Worm (Caenorhabditis elegans) whole organism, L2 larva: Measurements from ENCODE around the gene C06H5.6.

ENCODE experiments used
- C34F6.9 ChIP-seq: fragments of 150-350 bp; optimal IDR thresholded peaks from 2 replicates; lab custom pipeline; 2014; ENCODE audit warnings: missing biosample characterization, missing genetic modification characterization
- F13H6.1 ChIP-seq: sonication (generic microtip); optimal IDR thresholded peaks from 2 replicates; lab custom pipeline; 2016; ENCODE audit warnings: missing genetic modification characterization, missing compliant biosample characterization
- R02D3.7 ChIP-seq: fragments of 150-350 bp; optimal IDR thresholded peaks from 2 replicates; lab custom pipeline; 2014; ENCODE audit warnings: missing biosample characterization, missing genetic modification characterization
- Y55F3AM.14 ChIP-seq: fragments of 200-800 bp; sonication (Bioruptor generic); optimal IDR thresholded peaks from 2 replicates; lab custom pipeline; 2018; ENCODE audit warnings: mild to moderate bottlenecking, missing genetic modification characterization, missing compliant biosample characterization
- ZK546.5 ChIP-seq: sonication (generic microtip); optimal IDR thresholded peaks from 2 replicates; lab custom pipeline; 2017; ENCODE audit warnings: missing biosample characterization, missing genetic modification characterization
- alr-1 ChIP-seq: fragments of 150-350 bp; optimal IDR thresholded peaks from 2 replicates; lab custom pipeline; 2014; ENCODE audit warnings: missing biosample characterization, missing genetic modification characterization
- aly-2 ChIP-seq: fragments of 150-350 bp; optimal IDR thresholded peaks from 2 replicates; lab custom pipeline; 2014; ENCODE audit warnings: missing biosample characterization, missing genetic modification characterization
- ama-1 ChIP-seq: fragments of 150-350 bp; optimal IDR thresholded peaks from 2 replicates; lab custom pipeline; 2018; ENCODE audit warnings: inconsistent platforms
- blmp-1 ChIP-seq: sonication (generic microtip); optimal IDR thresholded peaks from 2 replicates; lab custom pipeline; 2017; ENCODE audit warnings: missing genetic modification characterization, mild to moderate bottlenecking, missing compliant biosample characterization, antibody characterized with exemption, moderate library complexity; ENCODE audit not compliant: insufficient read depth
- ceh-16 ChIP-seq: fragments of 150-350 bp; optimal IDR thresholded peaks from 2 replicates; lab custom pipeline; 2014; ENCODE audit warnings: missing biosample characterization, missing genetic modification characterization
- ceh-82 ChIP-seq: fragments of 150-350 bp; optimal IDR thresholded peaks from 2 replicates; lab custom pipeline; 2014; ENCODE audit warnings: missing biosample characterization, missing genetic modification characterization
- crh-2 ChIP-seq: sonication (generic microtip); optimal IDR thresholded peaks from 2 replicates; lab custom pipeline; 2017; ENCODE audit warnings: missing biosample characterization, missing genetic modification characterization
- dmd-4 ChIP-seq: sonication (generic microtip); optimal IDR thresholded peaks from 2 replicates; lab custom pipeline; 2017; ENCODE audit warnings: missing biosample characterization, missing genetic modification characterization
- egl-27 ChIP-seq: sonication (generic microtip); optimal IDR thresholded peaks from 3 replicates; lab custom pipeline; 2017; ENCODE audit warnings: missing biosample characterization, missing genetic modification reagents, missing genetic modification characterization
- elt-1 ChIP-seq: fragments of 150-350 bp; optimal IDR thresholded peaks from 2 replicates; lab custom pipeline; 2014; ENCODE audit warnings: missing biosample characterization, missing genetic modification characterization
- elt-3 ChIP-seq: sonication (generic microtip); optimal IDR thresholded peaks from 2 replicates; lab custom pipeline; 2017; ENCODE audit warnings: missing biosample characterization, missing genetic modification characterization
- fos-1 ChIP-seq: fragments of 150-350 bp; optimal IDR thresholded peaks from 2 replicates; lab custom pipeline; 2014; ENCODE audit warnings: missing biosample characterization, missing genetic modification characterization
- gmeb-1 ChIP-seq: fragments of 150-350 bp; optimal IDR thresholded peaks from 2 replicates; lab custom pipeline; 2014; ENCODE audit warnings: missing biosample characterization, missing genetic modification characterization
- lin-11 ChIP-seq: fragments of 150-350 bp; sonication (generic microtip); optimal IDR thresholded peaks from 2 replicates; lab custom pipeline; 2014; ENCODE audit warnings: missing biosample characterization, missing genetic modification characterization, inconsistent platforms, mixed read lengths
- lin-13 ChIP-seq: fragments of 150-350 bp; optimal IDR thresholded peaks from 2 replicates; lab custom pipeline; 2014; ENCODE audit warnings: missing biosample characterization, missing genetic modification reagents, missing genetic modification characterization
- lin-39 ChIP-seq: fragments of 150-350 bp; optimal IDR thresholded peaks from 2 replicates; lab custom pipeline; 2014; ENCODE audit warnings: missing biosample characterization, missing genetic modification reagents, missing genetic modification characterization
- lsy-2 ChIP-seq, 2 experiments: fragments of 150-350 bp in 1 of 2; sonication (generic microtip) in 1 of 2; optimal IDR thresholded peaks; 2 replicates each; lab custom pipeline; 2014 to 2017; ENCODE audit warnings: missing biosample characterization in 2 of 2, missing genetic modification characterization in 2 of 2
- mab-5 ChIP-seq: fragments of 150-350 bp; optimal IDR thresholded peaks from 2 replicates; lab custom pipeline; 2014; ENCODE audit warnings: missing biosample characterization, missing genetic modification characterization
- mbf-1 ChIP-seq: sonication (generic microtip); optimal IDR thresholded peaks from 2 replicates; lab custom pipeline; 2017; ENCODE audit warnings: missing biosample characterization, missing genetic modification characterization
- mdl-1 ChIP-seq, 2 experiments: fragments of 150-350 bp in 1 of 2; sonication (generic microtip) in 1 of 2; optimal IDR thresholded peaks; 2 replicates each; lab custom pipeline; 2017; ENCODE audit warnings: missing biosample characterization in 2 of 2, missing genetic modification characterization in 2 of 2
- nhr-10 ChIP-seq: sonication (generic microtip); optimal IDR thresholded peaks from 2 replicates; lab custom pipeline; 2017; ENCODE audit warnings: missing biosample characterization, missing genetic modification characterization
- nhr-11 ChIP-seq: fragments of 150-350 bp; optimal IDR thresholded peaks from 2 replicates; lab custom pipeline; 2014; ENCODE audit warnings: missing biosample characterization, missing genetic modification characterization
- nhr-12 ChIP-seq: fragments of 150-350 bp; optimal IDR thresholded peaks from 2 replicates; lab custom pipeline; 2014; ENCODE audit warnings: missing biosample characterization, missing genetic modification characterization
- nhr-129 ChIP-seq: fragments of 150-350 bp; optimal IDR thresholded peaks from 2 replicates; lab custom pipeline; 2014; ENCODE audit warnings: missing biosample characterization, missing genetic modification characterization
- nhr-21 ChIP-seq: fragments of 150-350 bp; optimal IDR thresholded peaks from 2 replicates; lab custom pipeline; 2014; ENCODE audit warnings: missing biosample characterization, missing genetic modification characterization
- nhr-23 ChIP-seq: fragments of 150-350 bp; optimal IDR thresholded peaks from 2 replicates; lab custom pipeline; 2014; ENCODE audit warnings: missing biosample characterization, missing genetic modification reagents, missing genetic modification characterization
- nhr-237 ChIP-seq: fragments of 150-350 bp; optimal IDR thresholded peaks from 2 replicates; lab custom pipeline; 2014; ENCODE audit warnings: missing biosample characterization, missing genetic modification characterization
- nhr-25 ChIP-seq: fragments of 150-350 bp; sonication (generic microtip); optimal IDR thresholded peaks from 3 replicates; lab custom pipeline; 2014; ENCODE audit warnings: missing biosample characterization, missing genetic modification characterization
- nhr-6 ChIP-seq: fragments of 150-350 bp; optimal IDR thresholded peaks from 2 replicates; lab custom pipeline; 2014; ENCODE audit warnings: missing biosample characterization, missing genetic modification characterization
- nhr-77 ChIP-seq: fragments of 150-350 bp; optimal IDR thresholded peaks from 2 replicates; lab custom pipeline; 2014; ENCODE audit warnings: missing biosample characterization, missing genetic modification characterization
- peb-1 ChIP-seq: fragments of 150-350 bp; optimal IDR thresholded peaks from 2 replicates; lab custom pipeline; 2014; ENCODE audit warnings: missing biosample characterization, missing genetic modification characterization
- sem-4 ChIP-seq: fragments of 150-350 bp; optimal IDR thresholded peaks from 2 replicates; lab custom pipeline; 2014; ENCODE audit warnings: missing biosample characterization, missing genetic modification reagents, missing genetic modification characterization
- skn-1 ChIP-seq: sonication (generic microtip); optimal IDR thresholded peaks from 2 replicates; lab custom pipeline; 2017; ENCODE audit warnings: missing biosample characterization, missing genetic modification characterization
- sma-3 ChIP-seq: sonication (generic microtip); optimal IDR thresholded peaks from 2 replicates; lab custom pipeline; 2016; ENCODE audit warnings: missing genetic modification reagents, missing genetic modification characterization, missing compliant biosample characterization
- sma-9 ChIP-seq, 2 experiments: fragments of 150-350 bp in 1 of 2; sonication (generic microtip) in 1 of 2; optimal IDR thresholded peaks; 2 replicates each; lab custom pipeline; 2014 to 2016; ENCODE audit warnings: missing genetic modification characterization in 2 of 2, mild to moderate bottlenecking in 1 of 2, missing biosample characterization in 1 of 2, missing compliant biosample characterization in 1 of 2, missing genetic modification reagents in 1 of 2, moderate library complexity in 1 of 2
- snpc-4 ChIP-seq: fragments of 150-350 bp; optimal IDR thresholded peaks from 2 replicates; lab custom pipeline; 2014; ENCODE audit warnings: missing biosample characterization, missing genetic modification characterization
- unc-39 ChIP-seq: fragments of 150-350 bp; optimal IDR thresholded peaks from 2 replicates; lab custom pipeline; 2014; ENCODE audit warnings: missing biosample characterization, missing genetic modification characterization
- unc-55 ChIP-seq: fragments of 150-350 bp; sonication (generic microtip); optimal IDR thresholded peaks from 3 replicates; lab custom pipeline; 2014; ENCODE audit warnings: missing biosample characterization, missing genetic modification reagents, missing genetic modification characterization
- unc-62 ChIP-seq: fragments of 150-350 bp; optimal IDR thresholded peaks from 2 replicates; lab custom pipeline; 2014; ENCODE audit warnings: missing biosample characterization, missing genetic modification reagents, missing genetic modification characterization
- zag-1 ChIP-seq: fragments of 150-350 bp; optimal IDR thresholded peaks from 2 replicates; lab custom pipeline; 2014; ENCODE audit warnings: missing biosample characterization, missing genetic modification characterization
- ztf-1 ChIP-seq: fragments of 200-800 bp; sonication (Bioruptor generic); conservative IDR thresholded peaks from 2 replicates; pipeline ENCODE4 v1.3.6; 2022; ENCODE audit warnings: missing genetic modification characterization, missing compliant biosample characterization
- ztf-11 ChIP-seq: sonication (generic microtip); optimal IDR thresholded peaks from 2 replicates; lab custom pipeline; 2017; ENCODE audit warnings: missing biosample characterization, missing genetic modification characterization
- ztf-4 ChIP-seq: fragments of 150-350 bp; optimal IDR thresholded peaks from 2 replicates; lab custom pipeline; 2014; ENCODE audit warnings: missing biosample characterization, missing genetic modification characterization

C06H5.6 gene

ce11 chrV:17871049-17871448 is 17.7 kb downstream of the C06H5.6 start, which contains the start of gene phf-14:
Gene phf-14 (plus strand): TSS chrV:17871393.
- no peak for TF ChIP-seq alr-1 (tag; lab: Kevin White, UChicago)
- peak; percentile 41 for TF ChIP-seq F13H6.1 (tag; lab: Kevin White, UChicago)
- no peak for TF ChIP-seq nhr-77
- peak; percentile 46 for TF ChIP-seq snpc-4 (tag; lab: Kevin White, UChicago)
- no peak for TF ChIP-seq ztf-1 (GFP tag; lab: Robert Waterston, UW)
- no peak for TF ChIP-seq Y55F3AM.14 (GFP tag; lab: Kevin White, UChicago)
- no peak for TF ChIP-seq elt-3 (tag; lab: Kevin White, UChicago)
- peak; percentile 64 for TF ChIP-seq sem-4 (tag; lab: Kevin White, UChicago)
- TF ChIP-seq ztf-4 (tag; lab: Kevin White, UChicago), result no peak
- peak; percentile 48 for TF ChIP-seq lin-13
- TF ChIP-seq nhr-25 (tag; lab: Kevin White, UChicago), result peak; percentile 36
- TF ChIP-seq sma-9 (GFP tag; optimal IDR thresholded peaks at IDR 0.05; lab: Kevin White, UChicago), result no peak
- no peak for TF ChIP-seq sma-9 (tag; optimal IDR thresholded peaks at IDR 0.05; lab: Kevin White, UChicago)
- no peak for TF ChIP-seq ZK546.5 (tag; lab: Kevin White, UChicago)
- no peak for TF ChIP-seq sma-3 (GFP tag; lab: Kevin White, UChicago)
- no peak for TF ChIP-seq ztf-11 (tag; lab: Kevin White, UChicago)
- peak; percentile 19 to 75 for TF ChIP-seq lsy-2 (tag; optimal IDR thresholded peaks at IDR 0.05; lab: Kevin White, UChicago)
- no peak for TF ChIP-seq lin-39 (tag; lab: Kevin White, UChicago)
- peak; percentile 39 for TF ChIP-seq C34F6.9 (tag; lab: Kevin White, UChicago)
- TF ChIP-seq unc-62 (GFP tag; lab: Kevin White, UChicago), result no peak
- TF ChIP-seq aly-2, result no peak
- no peak for TF ChIP-seq ceh-82
- TF ChIP-seq unc-55 (GFP tag; lab: Kevin White, UChicago), result peak; percentile 66
- TF ChIP-seq nhr-6 (tag; lab: Kevin White, UChicago), result peak; percentile 60
- no peak for TF ChIP-seq peb-1 (tag; lab: Kevin White, UChicago)
- TF ChIP-seq egl-27 (tag; lab: Kevin White, UChicago), result no peak
- no peak for TF ChIP-seq elt-1 (tag; lab: Kevin White, UChicago)
- TF ChIP-seq dmd-4 (tag; lab: Kevin White, UChicago), result no peak
- TF ChIP-seq ama-1 (lab: Kevin White, UChicago), result no peak
- TF ChIP-seq unc-39 (tag; lab: Kevin White, UChicago), result no peak
- TF ChIP-seq nhr-237 (tag; lab: Kevin White, UChicago), result no peak
- no peak for TF ChIP-seq skn-1 (tag; lab: Kevin White, UChicago)
- TF ChIP-seq nhr-129 (tag; lab: Kevin White, UChicago), result no peak
- no peak for TF ChIP-seq lin-11
- no peak for TF ChIP-seq nhr-11 (tag; lab: Kevin White, UChicago)
- no peak for TF ChIP-seq nhr-21 (tag; lab: Kevin White, UChicago)
- peak; percentile 39 for TF ChIP-seq crh-2 (tag; lab: Kevin White, UChicago)
- no peak for TF ChIP-seq mab-5
- TF ChIP-seq nhr-23, result no peak
- no peak for TF ChIP-seq blmp-1 (tag; lab: Kevin White, UChicago)
- TF ChIP-seq mbf-1, result no peak
- no peak for TF ChIP-seq ceh-16 (tag; lab: Kevin White, UChicago)
- no peak for TF ChIP-seq zag-1 (tag; lab: Kevin White, UChicago)
- TF ChIP-seq fos-1, result no peak
- no peak for TF ChIP-seq mdl-1 (tag; optimal IDR thresholded peaks at IDR 0.05; lab: Kevin White, UChicago)
- TF ChIP-seq nhr-10 (tag; lab: Kevin White, UChicago), result no peak
- no peak for TF ChIP-seq R02D3.7 (tag; lab: Kevin White, UChicago)
- TF ChIP-seq nhr-12 (tag; lab: Kevin White, UChicago), result no peak
- TF ChIP-seq gmeb-1 (tag; lab: Kevin White, UChicago), result peak; percentile 77
